Worm (Caenorhabditis elegans) whole organism, L3 larva: ENCODE data around the gene tmed-4.

Experiments used
- ama-1 ChIP-seq: fragments of 150-350 bp; optimal IDR thresholded peaks from 2 replicates; lab custom pipeline; 2018
- hmg-11 ChIP-seq: sonication (generic microtip); optimal IDR thresholded peaks from 2 replicates; lab custom pipeline; 2016; ENCODE audit warnings: missing genetic modification characterization, missing compliant biosample characterization
- mml-1 ChIP-seq: fragments of 150-350 bp; sonication (generic microtip); optimal IDR thresholded peaks from 3 replicates; lab custom pipeline; 2014; ENCODE audit warnings: missing biosample characterization, missing genetic modification characterization
- nhr-11 ChIP-seq: fragments of 150-350 bp; optimal IDR thresholded peaks from 2 replicates; lab custom pipeline; 2014; ENCODE audit warnings: missing biosample characterization, missing genetic modification characterization
- nhr-25 ChIP-seq: sonication (generic microtip); optimal IDR thresholded peaks from 2 replicates; lab custom pipeline; 2017; ENCODE audit warnings: missing biosample characterization, missing genetic modification characterization
- nhr-76 ChIP-seq: fragments of 150-350 bp; sonication (generic microtip); optimal IDR thresholded peaks from 5 replicates; lab custom pipeline; 2014; ENCODE audit warnings: missing biosample characterization, missing genetic modification characterization
- nhr-77 ChIP-seq: fragments of 150-350 bp; optimal IDR thresholded peaks from 2 replicates; lab custom pipeline; 2014; ENCODE audit warnings: missing biosample characterization, missing genetic modification characterization
- pha-4 ChIP-seq: fragments of 150-350 bp; optimal IDR thresholded peaks from 2 replicates; lab custom pipeline; 2014; ENCODE audit warnings: missing biosample characterization, missing genetic modification reagents, missing genetic modification characterization
- pqm-1 ChIP-seq: fragments of 150-350 bp; optimal IDR thresholded peaks from 2 replicates; lab custom pipeline; 2017; ENCODE audit warnings: missing biosample characterization, missing genetic modification characterization, inconsistent platforms
- ztf-4 ChIP-seq: fragments of 150-350 bp; optimal IDR thresholded peaks from 2 replicates; lab custom pipeline; 2014; ENCODE audit warnings: missing biosample characterization, missing genetic modification characterization

DNA sequence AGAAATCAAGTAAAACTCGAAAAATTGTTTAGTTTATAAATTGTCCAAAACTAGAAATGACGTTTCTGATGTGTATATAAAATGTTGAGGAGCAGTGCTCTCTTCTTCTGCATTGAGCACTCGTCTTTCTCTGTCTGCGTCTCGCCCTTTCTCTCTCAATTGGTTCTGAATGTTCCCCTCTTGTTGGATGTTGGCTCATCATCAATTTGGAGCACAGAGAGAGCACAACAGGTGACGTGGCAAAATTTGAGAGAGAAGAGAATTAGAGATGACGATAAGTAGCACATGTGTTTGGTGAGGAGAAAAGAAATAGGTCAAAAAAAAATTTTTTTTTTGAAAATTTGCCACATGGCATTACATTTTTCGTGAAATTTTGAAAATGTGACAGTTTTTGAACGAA lies 51.3 kb downstream of the tmed-4 start:
- TF ChIP-seq mml-1 (tag; lab: Kevin White, UChicago) (no peak), ztf-4 (no peak), hmg-11 (tag; lab: Kevin White, UChicago) (peak; percentile 10), nhr-11 (tag; lab: Kevin White, UChicago) (no peak), pqm-1 (tag; lab: Kevin White, UChicago) (peak; percentile 6), pha-4 (tag; lab: Kevin White, UChicago) (peak; percentile 57), ama-1 (lab: Kevin White, UChicago) (no peak), nhr-25 (tag; lab: Kevin White, UChicago) (no peak), nhr-77 (tag; lab: Kevin White, UChicago) (no peak), nhr-76 (tag; lab: Kevin White, UChicago) (no peak)
